Fruit fly (Drosophila melanogaster): ENCODE measurements around the gene CG13737.

CG13737 gene

dm6 chr3L:13928769-13929594, 50.2 kb downstream of the CG13737 start, which contains the start of the genes CG8833 and DCTN1-p150 (continued):
- TF ChIP-seq gcm2 (GFP tag; optimal IDR thresholded peaks at IDR 0.05) = no peak
- TF ChIP-seq YL-1 (GFP tag; optimal IDR thresholded peaks at IDR 0.05) = peak; percentile 27
- TF ChIP-seq mam (GFP tag; optimal IDR thresholded peaks at IDR 0.05) = peak; percentile 58
- peak; percentile 42 to 51 for TF ChIP-seq dpn (GFP tag; optimal IDR thresholded peaks at IDR 0.05)
- peak; percentile 72 for TF ChIP-seq CG17361 (GFP tag; IDR thresholded peaks at IDR 0.05)
- no peak for TF ChIP-seq org-1 (GFP tag; optimal IDR thresholded peaks at IDR 0.05)
- TF ChIP-seq CG10274 (GFP tag; optimal IDR thresholded peaks at IDR 0.05) = no peak
- TF ChIP-seq abd-A (tag; optimal IDR thresholded peaks at IDR 0.05) = no peak
- TF ChIP-seq CG13894 (tag; optimal IDR thresholded peaks at IDR 0.05) = no peak
- TF ChIP-seq CG10462 (GFP tag; optimal IDR thresholded peaks at IDR 0.05) = peak; percentile 7
- no peak for TF ChIP-seq Dip2 (GFP tag; IDR thresholded peaks at IDR 0.05)
- no peak for TF ChIP-seq CG10147 (GFP tag; optimal IDR thresholded peaks at IDR 0.05)
- TF ChIP-seq Lim3 (GFP tag; IDR thresholded peaks at IDR 0.05) = no peak
- TF ChIP-seq Ets65A (GFP tag) = peak; percentile 89
- no peak for TF ChIP-seq ttk (GFP tag; IDR thresholded peaks at IDR 0.05)
- no peak for TF ChIP-seq CG6765 (GFP tag; optimal IDR thresholded peaks at IDR 0.05)
- no peak for TF ChIP-seq ro (GFP tag; IDR thresholded peaks at IDR 0.05)
- TF ChIP-seq CG13123 (GFP tag; optimal IDR thresholded peaks at IDR 0.05) = peak; percentile 29
- no peak for TF ChIP-seq CG7963 (GFP tag; IDR thresholded peaks at IDR 0.05; ENCODE audit: partially characterized antibody)
- TF ChIP-seq CG6254 (GFP tag; optimal IDR thresholded peaks at IDR 0.05) = no peak
- TF ChIP-seq ash1 (GFP tag; optimal IDR thresholded peaks at IDR 0.05) = no peak
- TF ChIP-seq nerfin-1 (tag; optimal IDR thresholded peaks at IDR 0.05) = no peak
- TF ChIP-seq Taf1 (GFP tag; IDR thresholded peaks at IDR 0.05) = no peak
- no peak for TF ChIP-seq CG1647 (GFP tag; optimal IDR thresholded peaks at IDR 0.05)
- no peak for TF ChIP-seq nau (GFP tag; optimal IDR thresholded peaks at IDR 0.05)
- TF ChIP-seq CG14667 (GFP tag; IDR thresholded peaks at IDR 0.05) = no peak
- no peak for TF ChIP-seq CG11093 (GFP tag; IDR thresholded peaks at IDR 0.05)
- TF ChIP-seq gfzf (GFP tag; optimal IDR thresholded peaks at IDR 0.05) = peak; percentile 40
- TF ChIP-seq CG14441 (GFP tag; IDR thresholded peaks at IDR 0.05) = no peak
- peak; percentile 66 for TF ChIP-seq CG16813 (GFP tag; IDR thresholded peaks at IDR 0.05; ENCODE audit: partially characterized antibody)
- TF ChIP-seq TFAM (GFP tag; optimal IDR thresholded peaks at IDR 0.05) = no peak
- peak; percentile 37 for TF ChIP-seq pho (GFP tag; optimal IDR thresholded peaks at IDR 0.05)
- no peak for TF ChIP-seq CG43689 (GFP tag; IDR thresholded peaks at IDR 0.05)
- TF ChIP-seq zen (tag; optimal IDR thresholded peaks at IDR 0.05) = no peak
- TF ChIP-seq Hr51 (GFP tag; optimal IDR thresholded peaks at IDR 0.05) = no peak
- no peak for TF ChIP-seq CG6854 (GFP tag; optimal IDR thresholded peaks at IDR 0.05)
- TF ChIP-seq Med (GFP tag) = peak; percentile 84
- peak; percentile 43; the same call in 1 of the 2 replicates for TF ChIP-seq unc-4 (GFP tag; IDR thresholded peaks at IDR 0.05; ENCODE audit: partially characterized antibody)
- TF ChIP-seq shn (GFP tag; optimal IDR thresholded peaks at IDR 0.05) = peak; percentile 30
- TF ChIP-seq Nf-YC (tag; optimal IDR thresholded peaks at IDR 0.05) = peak; percentile 45
- no peak for TF ChIP-seq Sox102F (GFP tag; optimal IDR thresholded peaks at IDR 0.05)
- no peak for TF ChIP-seq pros (GFP tag; optimal IDR thresholded peaks at IDR 0.05)
- peak; percentile 18; the same call in 1 of the 3 replicates for TF ChIP-seq vnd (GFP tag; IDR thresholded peaks at IDR 0.05; ENCODE audit: partially characterized antibody)
- TF ChIP-seq pnt (GFP tag; optimal IDR thresholded peaks at IDR 0.05) = peak; percentile 15
- no peak for TF ChIP-seq so (GFP tag; IDR thresholded peaks at IDR 0.05)
- no peak for TF ChIP-seq Bteb2 (GFP tag; optimal IDR thresholded peaks at IDR 0.05)
- TF ChIP-seq dimm (GFP tag; IDR thresholded peaks at IDR 0.05) = no peak
- TF ChIP-seq Fer2 (tag; optimal IDR thresholded peaks at IDR 0.05) = no peak
- no peak for TF ChIP-seq CG10431 (GFP tag; optimal IDR thresholded peaks at IDR 0.05)
